Worm (Caenorhabditis elegans): ENCODE results near the gene clec-117.

DNA sequence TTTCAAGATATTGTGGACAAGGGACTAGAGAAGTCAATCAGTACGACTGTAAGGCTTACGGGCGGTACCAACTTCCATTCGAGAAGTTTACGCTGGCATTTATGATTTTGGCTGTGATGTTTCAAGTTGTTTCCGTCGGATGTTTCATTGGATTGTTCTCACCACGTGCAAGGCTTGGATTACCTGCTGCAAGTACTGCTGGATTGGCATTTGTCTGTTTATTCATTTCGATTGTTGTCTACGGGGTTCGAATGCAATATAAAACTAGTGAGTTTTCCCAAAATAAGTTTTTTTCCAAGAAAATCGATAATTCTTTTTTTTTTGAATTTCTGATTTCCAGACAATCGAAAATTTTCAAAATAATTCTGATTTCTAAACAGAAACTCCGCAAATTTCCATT lies 43.9 kb upstream of the clec-117 start:
- TF ChIP-seq cog-1 (tag; optimal IDR thresholded peaks at IDR 0.05) (no peak), tab-1 (GFP tag; IDR thresholded peaks at IDR 0.05) (no peak)

Data from whole organism, midembryonic.